Fruit fly (Drosophila melanogaster) whole organism, embryonic: Measurements from ENCODE around the gene Papss.

ENCODE experiments used
- Abd-B ChIP-seq: fragments of 200-800 bp; sonication (Bioruptor generic); optimal IDR thresholded peaks from 2 replicates; lab custom pipeline; 2018; ENCODE audit warnings: missing biosample characterization, mild to moderate bottlenecking, missing genetic modification characterization, moderate library complexity
- Ada2b ChIP-seq: fragments of 200-800 bp; sonication (Bioruptor generic); IDR thresholded peaks from 2 replicates; pipeline ENCODE4 v1.3.6; 2022; ENCODE audit warnings: missing biosample characterization, missing genetic modification characterization
- CG11093 ChIP-seq: fragments of 200-800 bp; sonication (Bioruptor generic); IDR thresholded peaks from 3 replicates; pipeline ENCODE4 v1.3.6; 2022; ENCODE audit warnings: missing biosample characterization, missing genetic modification characterization
- CG12155 ChIP-seq: fragments of 200-800 bp; sonication (Bioruptor generic); optimal IDR thresholded peaks from 3 replicates; lab custom pipeline; 2016; ENCODE audit warnings: missing biosample characterization, missing genetic modification characterization
- CG12236 ChIP-seq: fragments of 200-800 bp; sonication (Bioruptor generic); optimal IDR thresholded peaks from 2 replicates; lab custom pipeline; 2016; ENCODE audit warnings: missing biosample characterization, missing genetic modification characterization
- CG1233 ChIP-seq: fragments of 200-800 bp; sonication (Bioruptor generic); optimal IDR thresholded peaks from 4 replicates; lab custom pipeline; 2018; ENCODE audit warnings: missing biosample characterization, mild to moderate bottlenecking, missing genetic modification characterization
- CG13296 ChIP-seq: fragments of 200-800 bp; sonication (Bioruptor generic); optimal IDR thresholded peaks from 3 replicates; lab custom pipeline; 2018; ENCODE audit warnings: missing biosample characterization, mild to moderate bottlenecking, missing genetic modification characterization
- CG15073 ChIP-seq: fragments of 200-800 bp; sonication (Bioruptor generic); optimal IDR thresholded peaks from 2 replicates; lab custom pipeline; 2016; ENCODE audit warnings: missing biosample characterization, missing genetic modification characterization
- CG16779 ChIP-seq: fragments of 200-800 bp; sonication (Bioruptor generic); IDR thresholded peaks from 2 replicates; pipeline ENCODE4 v1.3.6; 2022; ENCODE audit warnings: missing biosample characterization, missing genetic modification characterization
- CG17328 ChIP-seq: fragments of 200-800 bp; sonication (Bioruptor generic); IDR thresholded peaks from 2 replicates; pipeline ENCODE4 v1.3.6; 2022; ENCODE audit warnings: missing biosample characterization, missing genetic modification characterization
- CG30020 ChIP-seq: fragments of 200-800 bp; optimal IDR thresholded peaks from 2 replicates; lab custom pipeline; 2019; ENCODE audit warnings: missing biosample characterization, mild to moderate bottlenecking, missing genetic modification characterization, moderate library complexity
- CG4282 ChIP-seq: fragments of 200-800 bp; sonication (Bioruptor generic); optimal IDR thresholded peaks from 2 replicates; lab custom pipeline; 2016; ENCODE audit warnings: missing biosample characterization, missing genetic modification characterization
- CG43689 ChIP-seq: fragments of 200-800 bp; sonication (Bioruptor generic); IDR thresholded peaks from 2 replicates; pipeline ENCODE4 v1.3.6; 2022; ENCODE audit warnings: missing biosample characterization, missing genetic modification characterization
- CG6654 ChIP-seq: fragments of 200-800 bp; sonication (Bioruptor generic); optimal IDR thresholded peaks from 2 replicates; lab custom pipeline; 2017; ENCODE audit warnings: missing biosample characterization, mild to moderate bottlenecking, missing genetic modification characterization
- CG7357 ChIP-seq: fragments of 200-800 bp; sonication (Bioruptor generic); IDR thresholded peaks from 3 replicates; pipeline ENCODE4 v1.3.6; 2022; ENCODE audit warnings: missing biosample characterization, missing genetic modification characterization
- CG8359 ChIP-seq: fragments of 200-800 bp; sonication (Bioruptor generic); optimal IDR thresholded peaks from 2 replicates; lab custom pipeline; 2017; ENCODE audit warnings: missing biosample characterization, mild to moderate bottlenecking, missing genetic modification characterization, borderline replicate concordance
- CG9817 ChIP-seq: fragments of 200-800 bp; sonication (Bioruptor generic); optimal IDR thresholded peaks from 2 replicates; lab custom pipeline; 2018; ENCODE audit warnings: missing biosample characterization, mild to moderate bottlenecking, missing genetic modification characterization, moderate library complexity
- CrebB ChIP-seq: fragments of 200-800 bp; sonication (Bioruptor generic); optimal IDR thresholded peaks from 3 replicates; lab custom pipeline; 2018; ENCODE audit warnings: missing biosample characterization, mild to moderate bottlenecking, missing genetic modification characterization
- Dfd ChIP-seq, 2 experiments: fragments of >200 bp; optimal IDR thresholded peaks; 2 replicates each; lab custom pipeline; 2017; ENCODE audit warnings: missing biosample characterization in 2 of 2, missing genetic modification characterization in 2 of 2
- Doc3 ChIP-seq: fragments of 200-800 bp; sonication (Bioruptor generic); IDR thresholded peaks from 3 replicates; pipeline ENCODE4 v1.3.6; 2022; ENCODE audit warnings: missing biosample characterization, missing genetic modification characterization; ENCODE audit not compliant: partially characterized antibody
- Dref ChIP-seq: fragments of 200-800 bp; sonication (Bioruptor generic); IDR thresholded peaks from 2 replicates; pipeline ENCODE4 v1.3.6; 2022; ENCODE audit warnings: missing biosample characterization, missing genetic modification characterization
- Hmr ChIP-seq: fragments of 200-800 bp; sonication (Bioruptor generic); optimal IDR thresholded peaks from 3 replicates; lab custom pipeline; 2017; ENCODE audit warnings: mild to moderate bottlenecking, missing biosample characterization, missing genetic modification reagents, missing genetic modification characterization
- Hr78 ChIP-seq, 2 experiments: fragments of 200-800 bp in 1 of 2; fragments of >200 bp in 1 of 2; sonication (Bioruptor generic) in 1 of 2; optimal IDR thresholded peaks; 2 replicates each; lab custom pipeline; 2017 to 2019; ENCODE audit warnings: missing biosample characterization in 2 of 2, missing genetic modification characterization in 2 of 2, mild to moderate bottlenecking in 1 of 2, moderate library complexity in 1 of 2
- Mad ChIP-seq: fragments of 200-800 bp; sonication (Bioruptor generic); optimal IDR thresholded peaks from 2 replicates; lab custom pipeline; 2016; ENCODE audit warnings: missing biosample characterization, missing genetic modification characterization
- Med ChIP-seq: fragments of 200-800 bp; sonication (Bioruptor generic); peaks from one replicate; lab custom pipeline; 2016; ENCODE audit warnings: missing biosample characterization, missing genetic modification characterization, mild to moderate bottlenecking, inconsistent platforms, moderate library complexity
- Nf-YA ChIP-seq: fragments of 200-800 bp; sonication (Bioruptor generic); IDR thresholded peaks from 2 replicates; pipeline ENCODE4 v1.3.6; 2022; ENCODE audit warnings: missing biosample characterization, missing genetic modification characterization
- Xrp1 ChIP-seq: fragments of 200-800 bp; sonication (Bioruptor generic); IDR thresholded peaks from 2 replicates; pipeline ENCODE4 v1.3.6; 2022; ENCODE audit warnings: missing biosample characterization, missing genetic modification characterization
- al ChIP-seq: fragments of 200-800 bp; sonication (Bioruptor generic); IDR thresholded peaks from 2 replicates; pipeline ENCODE4 v1.3.6; 2022; ENCODE audit warnings: missing biosample characterization, missing genetic modification characterization
- ara ChIP-seq: fragments of 200-800 bp; sonication (Bioruptor generic); IDR thresholded peaks from 2 replicates; pipeline ENCODE4 v1.3.6; 2022; ENCODE audit warnings: missing biosample characterization, missing genetic modification characterization
- az2 ChIP-seq: fragments of 200-800 bp; sonication (Bioruptor generic); optimal IDR thresholded peaks from 3 replicates; lab custom pipeline; 2016; ENCODE audit warnings: missing biosample characterization, missing genetic modification characterization
- bsh ChIP-seq, 2 experiments: fragments of 200-800 bp; sonication (Bioruptor generic); optimal IDR thresholded peaks; 2 replicates each; lab custom pipeline; 2017 to 2018; ENCODE audit warnings: mild to moderate bottlenecking in 2 of 2, missing biosample characterization in 2 of 2, missing genetic modification characterization in 2 of 2, moderate library complexity in 1 of 2
- chm ChIP-seq: fragments of 200-800 bp; sonication (Bioruptor generic); IDR thresholded peaks from 2 replicates; pipeline ENCODE4 v1.3.6; 2022; ENCODE audit warnings: missing biosample characterization, missing genetic modification characterization
- cwo ChIP-seq: fragments of 200-800 bp; sonication (Bioruptor generic); optimal IDR thresholded peaks from 3 replicates; lab custom pipeline; 2017; ENCODE audit warnings: missing biosample characterization, missing genetic modification characterization, mild to moderate bottlenecking, moderate library complexity, missing genetic modification reagents
- eve ChIP-seq, 2 experiments: fragments of >200 bp; optimal IDR thresholded peaks; 2 replicates each; lab custom pipeline; 2017; ENCODE audit warnings: missing biosample characterization in 2 of 2, missing genetic modification characterization in 2 of 2
- gcm ChIP-seq: fragments of 200-800 bp; sonication (Bioruptor generic); optimal IDR thresholded peaks from 2 replicates; lab custom pipeline; 2019; ENCODE audit warnings: missing biosample characterization, mild to moderate bottlenecking, missing genetic modification characterization, moderate library complexity
- gsb ChIP-seq: fragments of 200-800 bp; sonication (Bioruptor generic); IDR thresholded peaks from 2 replicates; pipeline ENCODE4 v1.3.6; 2022; ENCODE audit warnings: missing biosample characterization, missing genetic modification characterization
- hth ChIP-seq: fragments of >200 bp; optimal IDR thresholded peaks from 2 replicates; lab custom pipeline; 2017; ENCODE audit warnings: inconsistent platforms
- lov ChIP-seq, 2 experiments: fragments of 200-800 bp in 1 of 2; fragments of >200 bp in 1 of 2; sonication (Bioruptor generic) in 1 of 2; IDR thresholded peaks in 1 of 2; optimal IDR thresholded peaks in 1 of 2; 2 replicates in 1 of 2; 3 replicates in 1 of 2; pipeline versions ENCODE4 v1.3.6 to Lab custom; 2017 to 2022; ENCODE audit warnings: missing biosample characterization in 1 of 2, missing genetic modification characterization in 1 of 2
- mam ChIP-seq: fragments of 200-800 bp; sonication (Bioruptor generic); optimal IDR thresholded peaks from 3 replicates; lab custom pipeline; 2016; ENCODE audit warnings: missing biosample characterization, missing genetic modification characterization
- mld ChIP-seq: fragments of 200-800 bp; sonication (Bioruptor generic); IDR thresholded peaks from 3 replicates; pipeline ENCODE4 v1.3.6; 2022; ENCODE audit warnings: missing biosample characterization, missing genetic modification characterization; ENCODE audit not compliant: partially characterized antibody
- nmo ChIP-seq: fragments of 200-800 bp; sonication (Bioruptor generic); optimal IDR thresholded peaks from 2 replicates; lab custom pipeline; 2018; ENCODE audit warnings: missing biosample characterization, mild to moderate bottlenecking, missing genetic modification characterization, moderate library complexity
- p53 ChIP-seq: fragments of 200-800 bp; sonication (Bioruptor generic); optimal IDR thresholded peaks from 2 replicates; lab custom pipeline; 2016; ENCODE audit warnings: missing biosample characterization, missing genetic modification characterization
- pb ChIP-seq: fragments of 200-800 bp; sonication (Bioruptor generic); optimal IDR thresholded peaks from 3 replicates; lab custom pipeline; 2016; ENCODE audit warnings: missing biosample characterization, missing genetic modification characterization
- pita ChIP-seq: fragments of 200-800 bp; sonication (Bioruptor generic); optimal IDR thresholded peaks from 2 replicates; lab custom pipeline; 2017; ENCODE audit warnings: missing biosample characterization, mild to moderate bottlenecking, missing genetic modification characterization
- sr ChIP-seq: fragments of 200-800 bp; sonication (Bioruptor generic); IDR thresholded peaks from 3 replicates; pipeline ENCODE4 v1.3.6; 2022; ENCODE audit warnings: missing biosample characterization, missing genetic modification characterization
- stwl ChIP-seq: fragments of 200-800 bp; sonication (Bioruptor generic); optimal IDR thresholded peaks from 3 replicates; lab custom pipeline; 2018; ENCODE audit warnings: missing biosample characterization, mild to moderate bottlenecking, missing genetic modification characterization, moderate library complexity
- vfl ChIP-seq: fragments of 200-800 bp; sonication (Bioruptor generic); optimal IDR thresholded peaks from 2 replicates; lab custom pipeline; 2016; ENCODE audit warnings: missing biosample characterization, missing genetic modification characterization
- z ChIP-seq: fragments of 200-800 bp; sonication (Bioruptor generic); IDR thresholded peaks from 3 replicates; pipeline ENCODE4 v1.3.6; 2022; ENCODE audit warnings: missing biosample characterization, missing genetic modification characterization
- zfh1 ChIP-seq: fragments of 200-800 bp; sonication (Bioruptor generic); IDR thresholded peaks from 3 replicates; pipeline ENCODE4 v1.3.6; 2022; ENCODE audit warnings: missing biosample characterization, missing genetic modification characterization

Gene Papss

DNA sequence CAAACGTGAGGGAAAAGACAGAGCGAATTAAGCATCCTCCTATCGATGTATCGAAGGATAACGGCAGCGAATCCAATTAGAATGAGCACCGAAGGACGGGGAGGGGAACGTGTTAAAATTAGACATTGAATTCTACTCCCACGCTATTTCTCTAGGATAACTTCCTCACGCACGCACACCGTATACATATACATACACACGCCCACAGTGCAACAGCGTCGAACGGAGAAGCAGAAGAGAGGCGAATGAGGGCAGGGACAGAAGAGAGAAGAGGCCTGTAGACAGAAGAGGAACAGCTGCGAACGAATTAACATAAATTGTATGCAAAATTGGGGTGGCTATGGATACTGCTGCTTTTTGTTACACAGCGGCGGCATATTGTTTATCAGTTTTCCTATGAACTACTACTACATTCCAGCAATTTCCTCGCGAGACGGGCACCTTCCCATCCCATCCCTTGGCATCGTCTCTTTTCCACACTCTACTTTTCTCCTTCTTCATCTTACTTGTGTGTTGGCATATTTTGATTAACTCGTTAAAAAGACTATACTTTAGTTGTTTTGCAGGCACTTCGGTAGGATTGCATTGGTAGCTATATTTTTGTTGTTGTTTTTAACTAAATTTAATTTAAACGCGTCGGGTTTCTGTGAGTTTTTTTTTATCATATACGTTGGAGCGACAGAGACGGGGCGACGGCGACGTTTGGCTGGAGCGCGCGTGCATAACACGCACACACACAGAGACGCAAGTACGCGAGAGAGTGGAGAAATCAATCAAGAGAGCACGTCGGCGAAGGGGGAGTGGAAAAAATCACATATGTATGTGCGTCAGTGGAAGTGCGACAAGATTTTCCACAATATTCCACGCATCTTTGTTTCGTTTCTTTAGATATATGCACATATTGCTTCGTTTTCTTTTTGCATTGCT, 63.4 kb downstream of the Papss start (continued):
- no peak for TF ChIP-seq bsh (GFP tag; optimal IDR thresholded peaks at IDR 0.05; lab: Kevin White, UChicago)
- TF ChIP-seq hth (lab: Kevin White, UChicago): no peak
- no peak; the same call in 1 of the 2 replicates for TF ChIP-seq Xrp1 (GFP tag; lab: Robert Waterston, UW)
- TF ChIP-seq pb (GFP tag; lab: Kevin White, UChicago): no peak
- TF ChIP-seq cwo (GFP tag; lab: Kevin White, UChicago): peak; percentile 16
- TF ChIP-seq ara (GFP tag; lab: Robert Waterston, UW): no peak
- no peak for TF ChIP-seq CG8359 (GFP tag; lab: Kevin White, UChicago)
- no peak for TF ChIP-seq mld
- TF ChIP-seq CG9817: no peak
- no peak for TF ChIP-seq z (GFP tag; lab: Robert Waterston, UW)
- no peak for TF ChIP-seq Nf-YA (GFP tag; lab: Robert Waterston, UW)
- peak; percentile 96 for TF ChIP-seq sr
- TF ChIP-seq Med (GFP tag; lab: Kevin White, UChicago): no peak
- TF ChIP-seq lov (optimal IDR thresholded peaks at IDR 0.05; lab: Kevin White, UChicago): no peak
- peak; percentile 50; the same call in 1 of the 3 replicates for TF ChIP-seq lov (GFP tag; IDR thresholded peaks at IDR 0.05; lab: Robert Waterston, UW)
- no peak for TF ChIP-seq CG6654
- TF ChIP-seq CG1233 (GFP tag; lab: Kevin White, UChicago): no peak
- no peak for TF ChIP-seq Mad (GFP tag; lab: Kevin White, UChicago)
- no peak for TF ChIP-seq az2 (GFP tag; lab: Kevin White, UChicago)
- TF ChIP-seq CG17328: no peak
- no peak for TF ChIP-seq CrebB (tag; lab: Kevin White, UChicago)
- TF ChIP-seq CG12155: no peak
- TF ChIP-seq CG15073: no peak
- TF ChIP-seq nmo (GFP tag; lab: Kevin White, UChicago): no peak
- TF ChIP-seq CG16779: no peak
- TF ChIP-seq pita (GFP tag; lab: Kevin White, UChicago): no peak
- TF ChIP-seq mam: no peak
- TF ChIP-seq al (GFP tag; lab: Robert Waterston, UW): no peak
- no peak for TF ChIP-seq p53 (GFP tag; lab: Kevin White, UChicago)
- TF ChIP-seq stwl (tag; lab: Kevin White, UChicago): no peak
- no peak for TF ChIP-seq Doc3 (GFP tag; lab: Robert Waterston, UW)
- TF ChIP-seq gcm (GFP tag; lab: Kevin White, UChicago): no peak
- TF ChIP-seq eve (GFP tag; optimal IDR thresholded peaks at IDR 0.05; lab: Kevin White, UChicago): no peak
- no peak for TF ChIP-seq Ada2b (GFP tag; lab: Robert Waterston, UW)
- TF ChIP-seq Abd-B: no peak
- TF ChIP-seq Hmr (GFP tag; lab: Kevin White, UChicago): no peak
- no peak for TF ChIP-seq vfl (GFP tag; lab: Kevin White, UChicago)
- no peak for TF ChIP-seq CG4282
- no peak for TF ChIP-seq Dref (GFP tag; lab: Robert Waterston, UW)
- no peak for TF ChIP-seq CG11093
- no peak for TF ChIP-seq Hr78 (GFP tag; optimal IDR thresholded peaks at IDR 0.05; lab: Kevin White, UChicago)
- TF ChIP-seq CG30020 (tag; lab: Kevin White, UChicago): no peak
- TF ChIP-seq chm (GFP tag; lab: Robert Waterston, UW): peak; percentile 38; the same call in 1 of the 2 replicates
- no peak for TF ChIP-seq Dfd (GFP tag; optimal IDR thresholded peaks at IDR 0.05; lab: Kevin White, UChicago)
- no peak for TF ChIP-seq zfh1 (GFP tag; lab: Robert Waterston, UW)
- TF ChIP-seq CG12236 (GFP tag; lab: Kevin White, UChicago): no peak
- TF ChIP-seq CG13296 (GFP tag; lab: Kevin White, UChicago): no peak
- TF ChIP-seq CG43689 (GFP tag; lab: Robert Waterston, UW): no peak
- TF ChIP-seq gsb (GFP tag; lab: Robert Waterston, UW): no peak
- no peak for TF ChIP-seq CG7357
